Worm (Caenorhabditis elegans) whole organism, early embryonic: ENCODE measurements around the gene C09F9.1.

Source experiments
- F13C5.2 ChIP-seq: sonication (generic microtip); optimal IDR thresholded peaks from 2 replicates; lab custom pipeline; 2017; ENCODE audit warnings: mild to moderate bottlenecking, missing genetic modification characterization, inconsistent platforms, missing compliant biosample characterization
- aly-1 ChIP-seq: sonication (generic microtip); optimal IDR thresholded peaks from 2 replicates; lab custom pipeline; 2016; ENCODE audit warnings: missing genetic modification characterization, missing compliant biosample characterization
- ama-1 ChIP-seq: fragments of 150-350 bp; optimal IDR thresholded peaks from 2 replicates; lab custom pipeline; 2014
- ceh-13 ChIP-seq: fragments of 200-800 bp; sonication (Bioruptor generic); optimal IDR thresholded peaks from 2 replicates; lab custom pipeline; 2018; ENCODE audit warnings: mild to moderate bottlenecking, missing genetic modification characterization, missing compliant biosample characterization
- ceh-36 ChIP-seq: sonication (generic microtip); optimal IDR thresholded peaks from 2 replicates; lab custom pipeline; 2016; ENCODE audit warnings: missing genetic modification characterization, inconsistent platforms, missing compliant biosample characterization
- ets-7 ChIP-seq: sonication (generic microtip); optimal IDR thresholded peaks from 2 replicates; lab custom pipeline; 2016; ENCODE audit warnings: missing genotype, missing genetic modification characterization, missing compliant biosample characterization
- flt-1 ChIP-seq: fragments of 200-800 bp; sonication (Bioruptor generic); IDR thresholded peaks from 2 replicates; pipeline ENCODE4 v1.3.6; 2022; ENCODE audit warnings: missing genetic modification characterization, missing compliant biosample characterization
- hmbx-1 ChIP-seq: sonication (generic microtip); optimal IDR thresholded peaks from 2 replicates; lab custom pipeline; 2016; ENCODE audit warnings: mild to moderate bottlenecking, missing genetic modification characterization, missing compliant biosample characterization
- hnd-1 ChIP-seq: sonication (generic microtip); optimal IDR thresholded peaks from 2 replicates; lab custom pipeline; 2016; ENCODE audit warnings: missing genetic modification characterization, missing compliant biosample characterization
- pes-1 ChIP-seq: fragments of 200-800 bp; sonication (Bioruptor generic); IDR thresholded peaks from 2 replicates; pipeline ENCODE4 v1.3.6; 2022; ENCODE audit warnings: missing genetic modification reagents, missing genetic modification characterization, missing compliant biosample characterization
- scrt-1 ChIP-seq: fragments of 200-800 bp; sonication (Bioruptor generic); IDR thresholded peaks from 2 replicates; pipeline ENCODE4 v1.3.6; 2022; ENCODE audit warnings: missing genetic modification characterization, missing compliant biosample characterization
- tbx-11 ChIP-seq: fragments of 200-800 bp; sonication (Bioruptor generic); IDR thresholded peaks from 2 replicates; pipeline ENCODE4 v1.3.6; 2022; ENCODE audit warnings: missing genetic modification characterization, missing compliant biosample characterization
- tbx-37 ChIP-seq: fragments of 200-800 bp; sonication (Bioruptor generic); conservative IDR thresholded peaks from 2 replicates; pipeline ENCODE4 v1.3.6; 2022; ENCODE audit warnings: missing genetic modification reagents, missing genetic modification characterization, missing compliant biosample characterization
- tra-4 ChIP-seq: sonication (generic microtip); optimal IDR thresholded peaks from 2 replicates; lab custom pipeline; 2017; ENCODE audit warnings: missing genetic modification characterization, missing compliant biosample characterization

- no peak for TF ChIP-seq ceh-36
- no peak for TF ChIP-seq ets-7 (tag; lab: Kevin White, UChicago)
- no peak for TF ChIP-seq hmbx-1 (tag; lab: Kevin White, UChicago)
- no peak for TF ChIP-seq scrt-1 (GFP tag; lab: Robert Waterston, UW)
- TF ChIP-seq flt-1 (GFP tag; lab: Robert Waterston, UW), result no peak
- no peak for TF ChIP-seq ama-1
- no peak for TF ChIP-seq tbx-37 (GFP tag; lab: Robert Waterston, UW)
- TF ChIP-seq F13C5.2, result no peak
- no peak for TF ChIP-seq aly-1 (tag; lab: Kevin White, UChicago)
- no peak for TF ChIP-seq pes-1 (GFP tag; lab: Robert Waterston, UW)
- TF ChIP-seq hnd-1 (tag; lab: Kevin White, UChicago), result no peak
- no peak for TF ChIP-seq tra-4
- no peak for TF ChIP-seq ceh-13 (GFP tag; lab: Kevin White, UChicago)
- TF ChIP-seq tbx-11 (GFP tag; lab: Robert Waterston, UW), result no peak
Measured at ce11 chrII:14670175-14670574, 28.0 kb upstream of the C09F9.1 start.
